Worm (Caenorhabditis elegans) whole organism, L3 larva: Measurements from ENCODE around the gene fat-6.

Source experiments
- nfya-1 ChIP-seq: sonication (generic microtip); optimal IDR thresholded peaks from 2 replicates; lab custom pipeline; 2017; ENCODE audit warnings: missing genetic modification characterization, mild to moderate bottlenecking, missing compliant biosample characterization, antibody characterized with exemption, moderate library complexity; ENCODE audit not compliant: insufficient read depth
- nhr-11 ChIP-seq: fragments of 150-350 bp; optimal IDR thresholded peaks from 2 replicates; lab custom pipeline; 2014; ENCODE audit warnings: missing biosample characterization, missing genetic modification characterization

DNA sequence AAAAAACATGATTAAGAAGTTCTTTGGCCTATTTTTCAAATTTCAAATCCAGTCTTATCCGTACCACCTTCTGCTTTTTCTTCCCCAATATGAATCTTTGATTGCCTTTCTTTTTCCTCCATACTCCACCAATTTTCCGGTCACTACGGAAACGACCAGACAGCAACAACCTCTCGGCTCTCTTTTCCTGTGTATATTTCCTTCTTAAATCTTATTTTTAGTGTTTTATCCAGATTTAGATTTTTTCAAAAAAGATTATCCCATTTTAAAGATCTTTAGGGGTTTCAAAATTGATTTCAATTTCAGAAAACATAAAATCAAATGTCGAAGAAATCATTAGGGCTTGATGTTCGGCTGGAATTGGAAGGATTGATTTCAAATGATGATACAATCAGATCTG is 51.3 kb downstream of the fat-6 start, which contains the start of gene trpa-1:
- no peak for TF ChIP-seq nhr-11
- TF ChIP-seq nfya-1 (tag; lab: Kevin White, UChicago), result no peak
